Worm (Caenorhabditis elegans) whole organism, L1 larva: ENCODE data around the gene lido-8.

Experiments used
- ceh-63 ChIP-seq: fragments of 200-800 bp; sonication (Bioruptor generic); optimal IDR thresholded peaks from 2 replicates; lab custom pipeline; 2018; ENCODE audit warnings: mild to moderate bottlenecking, missing genetic modification characterization, missing compliant biosample characterization
- ceh-82 ChIP-seq, 3 experiments: fragments of 150-350 bp in 1 of 3; sonication (generic microtip) in 2 of 3; optimal IDR thresholded peaks; 2 replicates each; lab custom pipeline; 2014 to 2017; ENCODE audit warnings: missing biosample characterization in 3 of 3, missing genetic modification characterization in 3 of 3
- lin-35 ChIP-seq, 2 experiments: fragments of 150-350 bp; optimal IDR thresholded peaks; 2 replicates each; lab custom pipeline; 2014; ENCODE audit warnings: missing biosample characterization in 2 of 2, missing genetic modification characterization in 2 of 2, missing genetic modification reagents in 2 of 2
- nhr-11 ChIP-seq: fragments of 150-350 bp; optimal IDR thresholded peaks from 2 replicates; lab custom pipeline; 2014; ENCODE audit warnings: missing biosample characterization, missing genetic modification characterization
- nhr-12 ChIP-seq: sonication (generic microtip); optimal IDR thresholded peaks from 2 replicates; lab custom pipeline; 2017; ENCODE audit warnings: missing biosample characterization, missing genetic modification characterization
- nhr-71 ChIP-seq: sonication (generic microtip); optimal IDR thresholded peaks from 2 replicates; lab custom pipeline; 2016; ENCODE audit warnings: mild to moderate bottlenecking, missing genetic modification characterization, moderate library complexity, missing compliant biosample characterization
- unc-86 ChIP-seq: sonication (generic microtip); optimal IDR thresholded peaks from 2 replicates; lab custom pipeline; 2016; ENCODE audit warnings: missing genetic modification characterization, missing compliant biosample characterization

- TF ChIP-seq unc-86 (tag; lab: Kevin White, UChicago) (no peak), lin-35 (GFP tag; optimal IDR thresholded peaks at IDR 0.05; lab: Kevin White, UChicago) (no peak), nhr-71 (tag; lab: Kevin White, UChicago) (no peak), nhr-12 (tag; lab: Kevin White, UChicago) (no peak), nhr-11 (tag; lab: Kevin White, UChicago) (no peak), ceh-82 (tag; optimal IDR thresholded peaks at IDR 0.05; lab: Kevin White, UChicago) (no peak), ceh-63 (no peak)
These were observed 1.1 kb downstream of the lido-8 start for ce11 chrII:2997828-2998441.
